Worm (Caenorhabditis elegans): ENCODE results near the gene ssp-33.

- TF ChIP-seq pqm-1 (tag; optimal IDR thresholded peaks at IDR 0.05) (no peak), ceh-82 (tag; optimal IDR thresholded peaks at IDR 0.05) (no peak), tbx-2 (tag; optimal IDR thresholded peaks at IDR 0.05) (peak; percentile 81), aly-2 (tag; optimal IDR thresholded peaks at IDR 0.05) (no peak), egl-5 (tag; optimal IDR thresholded peaks at IDR 0.05) (peak; percentile 26)
Measured at ce11 chrV:14688097-14688912, 22.9 kb upstream of the ssp-33 start, which contains the start of gene C47E8.11.
